Fruit fly (Drosophila melanogaster): ENCODE results near the gene CG2614.

DNA sequence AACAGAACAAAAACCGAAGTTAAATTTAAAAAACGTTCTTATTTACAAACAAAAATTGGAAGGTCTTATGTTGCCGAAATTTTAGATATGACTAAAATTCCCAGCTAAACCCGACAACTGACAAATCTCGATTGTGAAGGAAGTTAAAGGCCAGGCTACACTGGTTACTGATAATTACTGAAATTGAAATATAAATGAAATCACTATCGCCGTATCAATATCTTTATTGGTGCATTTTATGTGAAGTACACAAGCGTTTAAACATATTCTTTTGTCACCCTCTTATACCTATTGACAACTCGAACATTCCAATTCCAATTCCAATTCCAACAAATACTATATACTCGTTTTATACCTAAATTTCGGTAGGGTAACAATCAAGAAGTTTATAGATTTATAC is 13.1 kb upstream of the CG2614 start, which contains the start of gene CG17470:
- TF ChIP-seq rgr (GFP tag; optimal IDR thresholded peaks at IDR 0.05) (no peak), OdsH (GFP tag; optimal IDR thresholded peaks at IDR 0.05) (no peak), brk (GFP tag; optimal IDR thresholded peaks at IDR 0.05) (no peak), psq (GFP tag; optimal IDR thresholded peaks at IDR 0.05) (no peak), Hr83 (GFP tag; optimal IDR thresholded peaks at IDR 0.05; ENCODE audit: poor library complexity, severe bottlenecking) (no peak), Dif (GFP tag; optimal IDR thresholded peaks at IDR 0.05; ENCODE audit: partially characterized antibody) (no peak), dsf (GFP tag; optimal IDR thresholded peaks at IDR 0.05; ENCODE audit: borderline replicate concordance) (no peak), sage (GFP tag; optimal IDR thresholded peaks at IDR 0.05) (no peak), pan (optimal IDR thresholded peaks at IDR 0.05) (no peak), CG9705 (GFP tag; optimal IDR thresholded peaks at IDR 0.05) (no peak), h (GFP tag; optimal IDR thresholded peaks at IDR 0.05) (no peak), Myc (optimal IDR thresholded peaks at IDR 0.05) (no peak), jim (GFP tag; optimal IDR thresholded peaks at IDR 0.05) (no peak), usp (GFP tag; optimal IDR thresholded peaks at IDR 0.05) (no peak)

Data from whole organism, wandering third instar larva.